Worm (Caenorhabditis elegans) whole organism, L4/young adult: ENCODE data around the gene msp-79.

Source experiments
- W03F9.2 ChIP-seq: fragments of 150-350 bp; optimal IDR thresholded peaks from 2 replicates; lab custom pipeline; 2014; ENCODE audit warnings: missing biosample characterization, missing genetic modification characterization
- dao-5 ChIP-seq: sonication (generic microtip); optimal IDR thresholded peaks from 2 replicates; lab custom pipeline; 2016; ENCODE audit warnings: missing genotype, missing genetic modification characterization, moderate library complexity, missing compliant biosample characterization

DNA sequence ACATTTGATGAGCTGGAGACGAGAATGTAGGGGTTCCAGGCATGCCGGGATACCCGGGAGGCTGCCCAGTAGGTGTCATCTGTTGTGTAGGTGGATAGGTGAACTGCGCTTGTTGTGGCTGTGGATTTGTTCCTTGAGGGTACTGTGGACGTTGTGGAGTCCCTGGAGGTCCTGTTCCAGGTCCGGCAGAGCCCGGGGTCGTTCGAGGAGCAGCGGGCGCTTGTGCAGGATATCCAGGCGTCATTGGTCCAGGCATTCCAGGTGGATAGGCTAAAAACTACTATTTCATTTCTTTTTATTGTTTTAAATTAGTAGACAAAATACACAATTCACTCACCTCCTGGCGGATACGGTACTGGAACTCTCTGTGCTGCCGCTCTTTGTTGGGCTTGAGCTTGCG lies 28.3 kb upstream of the msp-79 start:
- no peak for TF ChIP-seq W03F9.2 (tag; lab: Kevin White, UChicago)
- TF ChIP-seq dao-5 (tag; lab: Kevin White, UChicago) = no peak
